Fruit fly (Drosophila melanogaster) whole organism, embryonic: ENCODE measurements around the gene CG11294.

Experiments
- Atf-2 ChIP-seq: fragments of 200-800 bp; sonication (Bioruptor generic); optimal IDR thresholded peaks from 2 replicates; lab custom pipeline; 2016; ENCODE audit warnings: missing biosample characterization, missing genetic modification characterization
- BtbVII ChIP-seq: fragments of 200-800 bp; sonication (Bioruptor generic); optimal IDR thresholded peaks from 3 replicates; lab custom pipeline; 2017; ENCODE audit warnings: missing biosample characterization, mild to moderate bottlenecking, missing genetic modification characterization
- CG10366 ChIP-seq: fragments of 200-800 bp; sonication (Bioruptor generic); IDR thresholded peaks from 2 replicates; pipeline ENCODE4 v1.3.6; 2022; ENCODE audit warnings: missing biosample characterization, missing genetic modification characterization
- CG11696 ChIP-seq: fragments of 200-800 bp; sonication (Bioruptor generic); IDR thresholded peaks from 2 replicates; pipeline ENCODE4 v1.3.6; 2022; ENCODE audit warnings: missing biosample characterization, missing genetic modification characterization
- CG12391 ChIP-seq: fragments of 200-800 bp; sonication (Bioruptor generic); optimal IDR thresholded peaks from 3 replicates; lab custom pipeline; 2018; ENCODE audit warnings: missing biosample characterization, mild to moderate bottlenecking, missing genetic modification characterization, moderate library complexity
- CG12659 ChIP-seq: fragments of 200-800 bp; sonication (Bioruptor generic); optimal IDR thresholded peaks from 3 replicates; lab custom pipeline; 2017; ENCODE audit warnings: mild to moderate bottlenecking, missing biosample characterization, missing genetic modification reagents, missing genetic modification characterization
- CG13424 ChIP-seq: fragments of 200-800 bp; sonication (Bioruptor generic); optimal IDR thresholded peaks from 2 replicates; lab custom pipeline; 2019; ENCODE audit warnings: missing biosample characterization, mild to moderate bottlenecking, missing genetic modification characterization, moderate library complexity
- CG14667 ChIP-seq: fragments of 200-800 bp; sonication (Bioruptor generic); IDR thresholded peaks from 2 replicates; pipeline ENCODE4 v1.3.6; 2022; ENCODE audit warnings: missing biosample characterization, missing genetic modification characterization
- CG15073 ChIP-seq: fragments of 200-800 bp; sonication (Bioruptor generic); optimal IDR thresholded peaks from 2 replicates; lab custom pipeline; 2016; ENCODE audit warnings: missing biosample characterization, missing genetic modification characterization
- CG16815 ChIP-seq: fragments of 200-800 bp; sonication (Bioruptor generic); optimal IDR thresholded peaks from 3 replicates; lab custom pipeline; 2017; ENCODE audit warnings: missing biosample characterization, mild to moderate bottlenecking, missing genetic modification characterization
- CG17912 ChIP-seq: fragments of 200-800 bp; sonication (Bioruptor generic); optimal IDR thresholded peaks from 2 replicates; lab custom pipeline; 2018; ENCODE audit warnings: missing biosample characterization, mild to moderate bottlenecking, missing genetic modification characterization
- CG31388 ChIP-seq: fragments of 200-800 bp; sonication (Bioruptor generic); optimal IDR thresholded peaks from 2 replicates; lab custom pipeline; 2016; ENCODE audit warnings: missing biosample characterization, missing genetic modification characterization
- CG32772 ChIP-seq: fragments of 200-800 bp; sonication (Bioruptor generic); IDR thresholded peaks from 2 replicates; pipeline ENCODE4 v1.3.6; 2022; ENCODE audit warnings: missing biosample characterization, missing genetic modification characterization
- CG42726 ChIP-seq: fragments of 200-800 bp; sonication (Bioruptor generic); IDR thresholded peaks from 2 replicates; pipeline ENCODE4 v1.3.6; 2022; ENCODE audit warnings: missing biosample characterization, missing genetic modification characterization; ENCODE audit not compliant: partially characterized antibody
- CG4282 ChIP-seq: fragments of 200-800 bp; sonication (Bioruptor generic); optimal IDR thresholded peaks from 2 replicates; lab custom pipeline; 2016; ENCODE audit warnings: missing biosample characterization, missing genetic modification characterization
- CG5245 ChIP-seq: fragments of 200-800 bp; sonication (Bioruptor generic); optimal IDR thresholded peaks from 3 replicates; lab custom pipeline; 2016; ENCODE audit warnings: missing biosample characterization, missing genetic modification characterization
- CG6654 ChIP-seq: fragments of 200-800 bp; sonication (Bioruptor generic); optimal IDR thresholded peaks from 2 replicates; lab custom pipeline; 2017; ENCODE audit warnings: missing biosample characterization, mild to moderate bottlenecking, missing genetic modification characterization
- CG7271 ChIP-seq: fragments of 200-800 bp; sonication (Bioruptor generic); optimal IDR thresholded peaks from 2 replicates; lab custom pipeline; 2018; ENCODE audit warnings: missing biosample characterization, mild to moderate bottlenecking, missing genetic modification characterization, moderate library complexity
- CG7556 ChIP-seq: fragments of 200-800 bp; sonication (Bioruptor generic); optimal IDR thresholded peaks from 2 replicates; lab custom pipeline; 2017; ENCODE audit warnings: missing biosample characterization, mild to moderate bottlenecking, missing genetic modification characterization
- CG7786 ChIP-seq: fragments of 200-800 bp; sonication (Bioruptor generic); optimal IDR thresholded peaks from 2 replicates; lab custom pipeline; 2016; ENCODE audit warnings: missing biosample characterization, missing genetic modification characterization
- Camta ChIP-seq: fragments of 200-800 bp; sonication (Bioruptor generic); optimal IDR thresholded peaks from 2 replicates; lab custom pipeline; 2016; ENCODE audit warnings: missing biosample characterization, missing genetic modification characterization
- Gsc ChIP-seq: fragments of 200-800 bp; sonication (Bioruptor generic); IDR thresholded peaks from 2 replicates; pipeline ENCODE4 v1.3.6; 2022; ENCODE audit warnings: missing biosample characterization, missing genetic modification characterization
- HHEX ChIP-seq: fragments of 200-800 bp; sonication (Bioruptor generic); optimal IDR thresholded peaks from 3 replicates; lab custom pipeline; 2017; ENCODE audit warnings: missing biosample characterization, mild to moderate bottlenecking, missing genetic modification characterization, missing genetic modification reagents
- MBD-R2 ChIP-seq: fragments of 200-800 bp; sonication (Bioruptor generic); IDR thresholded peaks from 2 replicates; pipeline ENCODE4 v1.3.6; 2022; ENCODE audit warnings: missing biosample characterization, missing genetic modification characterization
- Optix ChIP-seq: fragments of 200-800 bp; sonication (Bioruptor generic); IDR thresholded peaks from 3 replicates; pipeline ENCODE4 v1.3.6; 2022; ENCODE audit warnings: missing biosample characterization, missing genetic modification characterization
- Side ChIP-seq: fragments of 200-800 bp; sonication (Bioruptor generic); optimal IDR thresholded peaks from 2 replicates; lab custom pipeline; 2016; ENCODE audit warnings: missing biosample characterization, missing genetic modification characterization
- Sry-δ ChIP-seq: fragments of 200-800 bp; sonication (Bioruptor generic); optimal IDR thresholded peaks from 2 replicates; lab custom pipeline; 2016; ENCODE audit warnings: missing biosample characterization, missing genetic modification characterization
- Ssrp ChIP-seq: fragments of 200-800 bp; sonication (Bioruptor generic); optimal IDR thresholded peaks from 2 replicates; lab custom pipeline; 2018; ENCODE audit warnings: missing biosample characterization, mild to moderate bottlenecking, missing genetic modification characterization, moderate library complexity
- Trl ChIP-seq, 3 experiments: fragments of >200 bp in 2 of 3; fragments of 200-800 bp in 1 of 3; sonication (Bioruptor generic) in 1 of 3; optimal IDR thresholded peaks; 2 replicates in 1 of 3; 3 replicates in 2 of 3; lab custom pipeline; 2016 to 2017; ENCODE audit warnings: missing biosample characterization in 1 of 3, missing genetic modification characterization in 1 of 3
- abd-A ChIP-seq: fragments of 200-800 bp; sonication (Bioruptor generic); optimal IDR thresholded peaks from 3 replicates; lab custom pipeline; 2019; ENCODE audit warnings: missing biosample characterization, mild to moderate bottlenecking, missing genetic modification characterization, moderate library complexity
- bowl ChIP-seq: fragments of 200-800 bp; sonication (Bioruptor generic); IDR thresholded peaks from 2 replicates; pipeline ENCODE4 v1.3.6; 2022; ENCODE audit warnings: missing biosample characterization, missing genetic modification characterization
- bsh ChIP-seq, 2 experiments: fragments of 200-800 bp; sonication (Bioruptor generic); optimal IDR thresholded peaks; 2 replicates each; lab custom pipeline; 2017 to 2018; ENCODE audit warnings: mild to moderate bottlenecking in 2 of 2, missing biosample characterization in 2 of 2, missing genetic modification characterization in 2 of 2, moderate library complexity in 1 of 2
- crp ChIP-seq, 2 experiments: fragments of 200-800 bp; sonication (Bioruptor generic); optimal IDR thresholded peaks; 2 replicates in 1 of 2; 3 replicates in 1 of 2; lab custom pipeline; 2017; ENCODE audit warnings: missing biosample characterization in 2 of 2, missing genetic modification characterization in 2 of 2, mild to moderate bottlenecking in 1 of 2, moderate library complexity in 1 of 2
- dimm ChIP-seq: fragments of 200-800 bp; sonication (Bioruptor generic); IDR thresholded peaks from 2 replicates; pipeline ENCODE4 v1.3.6; 2022; ENCODE audit warnings: missing biosample characterization, missing genetic modification characterization
- gt ChIP-seq: fragments of 200-800 bp; sonication (Bioruptor generic); IDR thresholded peaks from 2 replicates; pipeline ENCODE4 v1.3.6; 2022; ENCODE audit warnings: missing biosample characterization, missing genetic modification characterization
- hkb ChIP-seq, 2 experiments: fragments of 200-800 bp in 1 of 2; fragments of >200 bp in 1 of 2; sonication (Bioruptor generic) in 1 of 2; IDR thresholded peaks in 1 of 2; optimal IDR thresholded peaks in 1 of 2; 2 replicates each; pipeline versions ENCODE4 v1.3.6 to Lab custom; 2017 to 2022; ENCODE audit warnings: missing biosample characterization in 1 of 2, missing genetic modification characterization in 1 of 2
- inv ChIP-seq: fragments of 200-800 bp; sonication (Bioruptor generic); IDR thresholded peaks from 2 replicates; pipeline ENCODE4 v1.3.6; 2022; ENCODE audit warnings: missing biosample characterization, missing genetic modification characterization; ENCODE audit not compliant: partially characterized antibody
- jigr1 ChIP-seq: fragments of 200-800 bp; sonication (Bioruptor generic); IDR thresholded peaks from 3 replicates; pipeline ENCODE4 v1.3.6; 2022; ENCODE audit warnings: missing biosample characterization, missing genetic modification characterization
- nerfin-1 ChIP-seq: fragments of 200-800 bp; sonication (Bioruptor generic); optimal IDR thresholded peaks from 3 replicates; lab custom pipeline; 2019; ENCODE audit warnings: missing biosample characterization, mild to moderate bottlenecking, missing genetic modification characterization, moderate library complexity
- nmo ChIP-seq: fragments of 200-800 bp; sonication (Bioruptor generic); optimal IDR thresholded peaks from 2 replicates; lab custom pipeline; 2018; ENCODE audit warnings: missing biosample characterization, mild to moderate bottlenecking, missing genetic modification characterization, moderate library complexity
- sd ChIP-seq: fragments of 200-800 bp; sonication (Bioruptor generic); optimal IDR thresholded peaks from 3 replicates; lab custom pipeline; 2018; ENCODE audit warnings: missing biosample characterization, mild to moderate bottlenecking, missing genetic modification characterization, moderate library complexity
- seq ChIP-seq: fragments of 200-800 bp; sonication (Bioruptor generic); IDR thresholded peaks from 2 replicates; pipeline ENCODE4 v1.3.6; 2022; ENCODE audit warnings: missing biosample characterization, missing genetic modification characterization
- sim ChIP-seq: fragments of 200-800 bp; sonication (Bioruptor generic); IDR thresholded peaks from 2 replicates; pipeline ENCODE4 v1.3.6; 2022; ENCODE audit warnings: missing biosample characterization, missing genetic modification characterization
- sisA ChIP-seq: fragments of 200-800 bp; sonication (Bioruptor generic); IDR thresholded peaks from 2 replicates; pipeline ENCODE4 v1.3.6; 2022; ENCODE audit warnings: missing biosample characterization, missing genetic modification characterization
- tap ChIP-seq: fragments of 200-800 bp; optimal IDR thresholded peaks from 3 replicates; lab custom pipeline; 2019; ENCODE audit warnings: missing biosample characterization, mild to moderate bottlenecking, missing genetic modification characterization, moderate library complexity
- trh ChIP-seq: fragments of 200-800 bp; sonication (Bioruptor generic); optimal IDR thresholded peaks from 2 replicates; lab custom pipeline; 2016; ENCODE audit warnings: missing biosample characterization, missing genetic modification characterization
- z ChIP-seq: fragments of 200-800 bp; sonication (Bioruptor generic); IDR thresholded peaks from 3 replicates; pipeline ENCODE4 v1.3.6; 2022; ENCODE audit warnings: missing biosample characterization, missing genetic modification characterization
- zen ChIP-seq: fragments of 200-800 bp; sonication (Bioruptor generic); optimal IDR thresholded peaks from 3 replicates; lab custom pipeline; 2018; ENCODE audit warnings: missing biosample characterization, mild to moderate bottlenecking, missing genetic modification characterization, moderate library complexity

The CG11294 gene

DNA sequence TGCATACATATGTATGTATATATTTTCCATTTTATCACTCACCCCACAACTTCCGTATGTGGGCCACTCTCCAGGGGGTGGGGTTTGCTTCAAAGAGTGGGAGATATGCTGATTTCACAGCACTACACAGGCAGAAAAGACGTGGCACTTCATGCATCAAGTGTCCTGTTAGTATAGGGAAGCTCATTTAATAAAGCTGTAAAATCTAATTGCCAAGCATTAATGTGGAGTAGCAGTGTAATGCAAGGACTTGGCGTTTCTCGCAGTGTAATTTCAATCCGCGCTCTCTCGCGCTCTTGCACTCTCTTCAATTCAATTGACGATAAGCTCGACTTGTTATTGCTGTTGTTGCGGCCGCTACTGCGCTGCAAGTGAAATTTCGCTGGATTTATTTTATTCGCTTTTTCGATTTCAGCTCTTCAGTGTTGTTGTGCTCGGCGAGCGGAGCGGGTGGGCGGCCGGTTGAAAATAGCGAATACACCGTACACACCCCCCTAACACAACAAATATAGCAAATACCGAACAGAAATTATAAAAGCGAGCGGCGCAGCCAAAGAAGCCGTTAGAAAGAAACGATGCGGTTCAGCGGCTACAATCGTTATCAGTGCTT lies 15.9 kb upstream of the CG11294 start, which contains the start of gene Hexo2 (continued):
- TF ChIP-seq CG12391 (tag; lab: Kevin White, UChicago) (peak; percentile 90), CG17912 (GFP tag; lab: Kevin White, UChicago) (peak; percentile 70), Atf-2 (GFP tag; lab: Kevin White, UChicago) (peak; percentile 94), CG4282 (GFP tag; lab: Kevin White, UChicago) (peak; percentile 65), jigr1 (GFP tag; lab: Robert Waterston, UW) (peak; percentile 92), nerfin-1 (peak; percentile 86), CG7786 (GFP tag; lab: Kevin White, UChicago) (peak; percentile 88), hkb (optimal IDR thresholded peaks at IDR 0.05; lab: Kevin White, UChicago) (no peak), hkb (GFP tag; IDR thresholded peaks at IDR 0.05; lab: Robert Waterston, UW) (peak; percentile 96), bowl (GFP tag; lab: Robert Waterston, UW) (peak; percentile 91), Side (GFP tag; lab: Kevin White, UChicago) (peak; percentile 92), dimm (GFP tag; lab: Robert Waterston, UW) (peak; percentile 95), Sry-δ (GFP tag; lab: Kevin White, UChicago) (peak; percentile 66), HHEX (GFP tag; lab: Kevin White, UChicago) (peak; percentile 92), sd (tag; lab: Kevin White, UChicago) (peak; percentile 44), crp (GFP tag; optimal IDR thresholded peaks at IDR 0.05; lab: Kevin White, UChicago) (peak in 1 of 2 experiments; percentile 57), trh (GFP tag; lab: Kevin White, UChicago) (peak; percentile 72), Ssrp (tag; lab: Kevin White, UChicago) (peak; percentile 90), Camta (GFP tag; lab: Kevin White, UChicago) (peak; percentile 92), CG31388 (GFP tag; lab: Kevin White, UChicago) (peak; percentile 92), Gsc (GFP tag; lab: Robert Waterston, UW) (peak; percentile 94), inv (GFP tag; lab: Robert Waterston, UW) (no peak), MBD-R2 (GFP tag; lab: Robert Waterston, UW) (peak; percentile 60; the same call in 1 of the 2 replicates), CG5245 (GFP tag; lab: Kevin White, UChicago) (peak; percentile 97), abd-A (tag; lab: Kevin White, UChicago) (no peak), CG11696 (GFP tag; lab: Robert Waterston, UW) (peak; percentile 85), CG15073 (GFP tag; lab: Kevin White, UChicago) (peak; percentile 73), CG6654 (peak; percentile 79), CG14667 (GFP tag; lab: Robert Waterston, UW) (peak; percentile 92), Optix (peak; percentile 97), CG7556 (peak; percentile 87), CG7271 (no peak), Trl (optimal IDR thresholded peaks at IDR 0.05; lab: Kevin White, UChicago) (peak in 1 of 2 experiments; percentile 18), Trl (GFP tag; optimal IDR thresholded peaks at IDR 0.05; lab: Kevin White, UChicago) (peak; percentile 91), CG12659 (GFP tag; lab: Kevin White, UChicago) (peak; percentile 89), zen (tag; lab: Kevin White, UChicago) (peak; percentile 83), z (GFP tag; lab: Robert Waterston, UW) (peak; percentile 53; the same call in 1 of the 3 replicates), CG10366 (GFP tag; lab: Robert Waterston, UW) (peak; percentile 96), gt (GFP tag; lab: Robert Waterston, UW) (peak; percentile 93), tap (tag; lab: Kevin White, UChicago) (peak; percentile 90), seq (GFP tag; lab: Robert Waterston, UW) (peak; percentile 92), sisA (GFP tag; lab: Robert Waterston, UW) (peak; percentile 98), CG32772 (GFP tag; lab: Robert Waterston, UW) (peak; percentile 97), CG42726 (GFP tag; lab: Robert Waterston, UW) (no peak), BtbVII (GFP tag; lab: Kevin White, UChicago) (peak; percentile 77), CG16815 (GFP tag; lab: Kevin White, UChicago) (peak; percentile 85), nmo (GFP tag; lab: Kevin White, UChicago) (peak; percentile 93), sim (GFP tag; lab: Robert Waterston, UW) (peak; percentile 93), CG13424 (tag; lab: Kevin White, UChicago) (peak; percentile 91), bsh (GFP tag; optimal IDR thresholded peaks at IDR 0.05; lab: Kevin White, UChicago) (peak; percentile 85 to 94)
